Fruit fly (Drosophila melanogaster) whole organism, wandering third instar larva: ENCODE measurements around the gene CG10237.

Experiments
- CG9705 ChIP-seq: fragments of 200-800 bp; sonication (Bioruptor generic); optimal IDR thresholded peaks from 2 replicates; lab custom pipeline; 2018; ENCODE audit warnings: missing biosample characterization, mild to moderate bottlenecking, missing genetic modification characterization
- Dfd ChIP-seq: fragments of >200 bp; optimal IDR thresholded peaks from 2 replicates; lab custom pipeline; 2017; ENCODE audit warnings: missing biosample characterization, missing genetic modification characterization
- Hnf4 ChIP-seq: fragments of 200-800 bp; sonication (Bioruptor generic); optimal IDR thresholded peaks from 2 replicates; lab custom pipeline; 2016; ENCODE audit warnings: missing biosample characterization, mild to moderate bottlenecking, missing genetic modification characterization
- Hr83 ChIP-seq: fragments of 200-300 bp; sonication (Bioruptor generic); optimal IDR thresholded peaks from 2 replicates; lab custom pipeline; 2016; ENCODE audit warnings: missing biosample characterization, mild to moderate bottlenecking, missing genetic modification characterization, moderate library complexity; ENCODE audit not compliant: poor library complexity, severe bottlenecking
- Sp1 ChIP-seq: fragments of 200-800 bp; sonication (Bioruptor generic); optimal IDR thresholded peaks from 3 replicates; lab custom pipeline; 2019; ENCODE audit warnings: missing biosample characterization, mild to moderate bottlenecking, missing genetic modification characterization, moderate library complexity
- dmrt93B ChIP-seq: fragments of 200-800 bp; sonication (Bioruptor generic); optimal IDR thresholded peaks from 2 replicates; lab custom pipeline; 2018; ENCODE audit warnings: missing biosample characterization, mild to moderate bottlenecking, missing genetic modification characterization
- foxo ChIP-seq, 2 experiments: fragments of 200-800 bp; sonication (Bioruptor generic); optimal IDR thresholded peaks; 2 replicates in 1 of 2; 3 replicates in 1 of 2; lab custom pipeline; 2016 to 2017; ENCODE audit warnings: missing biosample characterization in 2 of 2, missing genetic modification characterization in 2 of 2
- fru ChIP-seq: fragments of 200-800 bp; sonication (Bioruptor generic); optimal IDR thresholded peaks from 3 replicates; lab custom pipeline; 2016; ENCODE audit warnings: missing biosample characterization, mild to moderate bottlenecking, missing genetic modification characterization
- lola ChIP-seq: fragments of >200 bp; optimal IDR thresholded peaks from 2 replicates; lab custom pipeline; 2017; ENCODE audit warnings: missing biosample characterization, missing genetic modification characterization
- pan ChIP-seq: fragments of >200 bp; optimal IDR thresholded peaks from 2 replicates; lab custom pipeline; 2017
- psq ChIP-seq: fragments of 200-800 bp; sonication (Bioruptor generic); optimal IDR thresholded peaks from 3 replicates; lab custom pipeline; 2017; ENCODE audit warnings: missing biosample characterization, mild to moderate bottlenecking, missing genetic modification characterization, moderate library complexity
- rgr ChIP-seq: fragments of 200-800 bp; sonication (Bioruptor generic); optimal IDR thresholded peaks from 3 replicates; lab custom pipeline; 2016; ENCODE audit warnings: missing biosample characterization, mild to moderate bottlenecking, missing genetic modification characterization
- sv ChIP-seq: fragments of 200-800 bp; sonication (Bioruptor generic); optimal IDR thresholded peaks from 3 replicates; lab custom pipeline; 2016; ENCODE audit warnings: missing biosample characterization, missing genetic modification characterization

DNA sequence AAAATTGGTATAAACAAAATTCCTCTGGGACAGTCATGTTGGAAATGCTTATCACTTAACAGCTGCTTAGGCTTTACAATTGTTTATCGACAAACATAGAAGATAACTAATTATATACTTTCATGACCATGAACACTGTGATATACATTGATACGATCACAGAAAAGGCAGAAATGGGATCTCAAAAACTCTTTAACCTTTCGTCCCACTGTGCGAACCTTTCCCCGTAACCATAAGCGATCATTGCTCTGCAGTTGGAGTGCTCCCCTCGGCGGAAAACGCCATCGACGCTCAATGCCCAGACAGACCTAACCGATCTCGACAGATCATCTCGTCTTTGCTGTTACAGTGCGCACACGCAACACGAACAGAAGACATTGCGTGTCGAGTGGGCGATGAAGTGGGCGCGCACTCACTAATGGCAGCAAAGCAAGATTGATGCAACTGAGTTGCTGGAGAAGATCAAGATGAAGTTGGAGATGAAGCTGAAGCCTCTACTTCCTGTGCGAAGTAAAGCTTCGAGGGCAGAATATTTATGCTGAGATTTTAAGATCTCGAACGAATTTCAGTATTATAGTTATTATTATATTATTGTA lies 18.1 kb downstream of the CG10237 start:
- TF ChIP-seq CG9705 (GFP tag; lab: Kevin White, UChicago) (no peak), psq (no peak), rgr (GFP tag; lab: Kevin White, UChicago) (no peak), fru (no peak), Hr83 (no peak), lola (GFP tag; lab: Kevin White, UChicago) (no peak), Hnf4 (GFP tag; lab: Kevin White, UChicago) (no peak), dmrt93B (no peak), pan (lab: Kevin White, UChicago) (no peak), foxo (GFP tag; optimal IDR thresholded peaks at IDR 0.05; lab: Kevin White, UChicago) (no peak), Sp1 (GFP tag; lab: Kevin White, UChicago) (no peak), Dfd (GFP tag; lab: Kevin White, UChicago) (no peak), sv (GFP tag; lab: Kevin White, UChicago) (no peak)
